Worm (Caenorhabditis elegans) whole organism, young adult: ENCODE measurements around the gene nhl-1.

Source experiments
- akir-1 ChIP-seq: fragments of 200-800 bp; sonication (Bioruptor generic); optimal IDR thresholded peaks from 2 replicates; lab custom pipeline; 2018; ENCODE audit warnings: mild to moderate bottlenecking, missing genetic modification characterization, moderate library complexity, missing compliant biosample characterization
- ama-1 ChIP-seq, 3 experiments: fragments of 150-350 bp in 1 of 3; sonication (generic microtip) in 2 of 3; optimal IDR thresholded peaks; 2 replicates each; lab custom pipeline; 2014 to 2018; ENCODE audit warnings: missing biosample characterization in 2 of 3, missing genetic modification characterization in 2 of 3, missing genetic modification reagents in 2 of 3
- egrh-3 ChIP-seq: fragments of 200-800 bp; sonication (Bioruptor generic); IDR thresholded peaks from 2 replicates; pipeline ENCODE4 v1.3.6; 2022; ENCODE audit warnings: missing genetic modification reagents, missing genetic modification characterization, missing compliant biosample characterization

- TF ChIP-seq egrh-3 (GFP tag; lab: Robert Waterston, UW), result no peak
- TF ChIP-seq ama-1 (optimal IDR thresholded peaks at IDR 0.05; lab: Kevin White, UChicago), result no peak
- TF ChIP-seq ama-1 (GFP tag; optimal IDR thresholded peaks at IDR 0.05; lab: Kevin White, UChicago), result no peak
- no peak for TF ChIP-seq akir-1 (GFP tag; lab: Kevin White, UChicago)
Observed at ce11 chrIII:9110270-9110669, 43.4 kb downstream of the nhl-1 start.
